Fruit fly (Drosophila melanogaster) whole organism, adult: ENCODE data around the gene XNP.

ENCODE experiments used
- CG11617 ChIP-seq: fragments of 200-800 bp; sonication (Bioruptor generic); optimal IDR thresholded peaks from 2 replicates; lab custom pipeline; 2017; ENCODE audit warnings: mild to moderate bottlenecking, missing biosample characterization, missing genetic modification reagents, missing genetic modification characterization
- CG12768 ChIP-seq: fragments of 200-800 bp; sonication (Bioruptor generic); optimal IDR thresholded peaks from 2 replicates; lab custom pipeline; 2017; ENCODE audit warnings: missing biosample characterization, missing genetic modification characterization, mild to moderate bottlenecking, moderate library complexity, missing genetic modification reagents
- CG14711 ChIP-seq: fragments of 200-800 bp; sonication (Bioruptor generic); optimal IDR thresholded peaks from 2 replicates; lab custom pipeline; 2018; ENCODE audit warnings: missing biosample characterization, mild to moderate bottlenecking, missing genetic modification characterization, moderate library complexity
- CG1620 ChIP-seq: fragments of 200-800 bp; sonication (Bioruptor generic); optimal IDR thresholded peaks from 2 replicates; lab custom pipeline; 2016; ENCODE audit warnings: missing biosample characterization, missing genetic modification characterization
- CG33017 ChIP-seq: fragments of 200-800 bp; sonication (Bioruptor generic); optimal IDR thresholded peaks from 2 replicates; lab custom pipeline; 2018; ENCODE audit warnings: missing biosample characterization, mild to moderate bottlenecking, missing genetic modification characterization, moderate library complexity
- CG5204 ChIP-seq: fragments of 200-800 bp; sonication (Bioruptor generic); optimal IDR thresholded peaks from 2 replicates; lab custom pipeline; 2016; ENCODE audit warnings: missing biosample characterization, missing genetic modification characterization
- CG7045 ChIP-seq: fragments of 200-800 bp; sonication (Bioruptor generic); optimal IDR thresholded peaks from 2 replicates; lab custom pipeline; 2017; ENCODE audit warnings: missing biosample characterization, mild to moderate bottlenecking, missing genetic modification characterization
- CG7101 ChIP-seq: fragments of 200-800 bp; sonication (Bioruptor generic); optimal IDR thresholded peaks from 2 replicates; lab custom pipeline; 2018; ENCODE audit warnings: missing biosample characterization, mild to moderate bottlenecking, missing genetic modification characterization, moderate library complexity
- Clk ChIP-seq: fragments of 200-800 bp; sonication (Bioruptor generic); optimal IDR thresholded peaks from 2 replicates; lab custom pipeline; 2017; ENCODE audit warnings: missing biosample characterization, missing genetic modification characterization
- Crg-1 ChIP-seq: fragments of 200-800 bp; sonication (Bioruptor generic); optimal IDR thresholded peaks from 2 replicates; lab custom pipeline; 2016; ENCODE audit warnings: missing biosample characterization, missing genetic modification characterization
- Hr96 ChIP-seq: fragments of 200-800 bp; sonication (Bioruptor generic); optimal IDR thresholded peaks from 2 replicates; lab custom pipeline; 2016; ENCODE audit warnings: missing biosample characterization, missing genetic modification characterization
- Mnt ChIP-seq: fragments of 200-800 bp; sonication (Bioruptor generic); optimal IDR thresholded peaks from 2 replicates; lab custom pipeline; 2016; ENCODE audit warnings: missing biosample characterization, mild to moderate bottlenecking, missing genetic modification characterization
- bab1 ChIP-seq: fragments of 200-800 bp; sonication (Bioruptor generic); optimal IDR thresholded peaks from 3 replicates; lab custom pipeline; 2019; ENCODE audit warnings: missing biosample characterization, mild to moderate bottlenecking, missing genetic modification characterization, moderate library complexity
- cic ChIP-seq: fragments of 200-800 bp; sonication (Bioruptor generic); optimal IDR thresholded peaks from 2 replicates; lab custom pipeline; 2017; ENCODE audit warnings: missing biosample characterization, mild to moderate bottlenecking, missing genetic modification characterization, moderate library complexity
- cnc ChIP-seq, 2 experiments: fragments of >200 bp; optimal IDR thresholded peaks; 2 replicates each; lab custom pipeline; 2017
- kay ChIP-seq: fragments of 200-800 bp; sonication (Bioruptor generic); peaks from one replicate; lab custom pipeline; 2016; ENCODE audit warnings: missing biosample characterization, missing genetic modification characterization, borderline replicate concordance
- ovo ChIP-seq: fragments of 200-800 bp; sonication (Bioruptor generic); optimal IDR thresholded peaks from 2 replicates; lab custom pipeline; 2016; ENCODE audit warnings: missing biosample characterization, missing genetic modification characterization
- pad ChIP-seq: fragments of 200-800 bp; sonication (Bioruptor generic); optimal IDR thresholded peaks from 3 replicates; lab custom pipeline; 2017; ENCODE audit warnings: missing biosample characterization, missing genetic modification characterization, mild to moderate bottlenecking, moderate library complexity, missing genetic modification reagents
- tj ChIP-seq: fragments of 200-800 bp; sonication (Bioruptor generic); optimal IDR thresholded peaks from 3 replicates; lab custom pipeline; 2017; ENCODE audit warnings: missing biosample characterization, mild to moderate bottlenecking, missing genetic modification characterization, moderate library complexity
- toe ChIP-seq: fragments of 200-800 bp; sonication (Bioruptor generic); optimal IDR thresholded peaks from 2 replicates; lab custom pipeline; 2016; ENCODE audit warnings: missing biosample characterization, missing genetic modification characterization

The XNP gene

DNA sequence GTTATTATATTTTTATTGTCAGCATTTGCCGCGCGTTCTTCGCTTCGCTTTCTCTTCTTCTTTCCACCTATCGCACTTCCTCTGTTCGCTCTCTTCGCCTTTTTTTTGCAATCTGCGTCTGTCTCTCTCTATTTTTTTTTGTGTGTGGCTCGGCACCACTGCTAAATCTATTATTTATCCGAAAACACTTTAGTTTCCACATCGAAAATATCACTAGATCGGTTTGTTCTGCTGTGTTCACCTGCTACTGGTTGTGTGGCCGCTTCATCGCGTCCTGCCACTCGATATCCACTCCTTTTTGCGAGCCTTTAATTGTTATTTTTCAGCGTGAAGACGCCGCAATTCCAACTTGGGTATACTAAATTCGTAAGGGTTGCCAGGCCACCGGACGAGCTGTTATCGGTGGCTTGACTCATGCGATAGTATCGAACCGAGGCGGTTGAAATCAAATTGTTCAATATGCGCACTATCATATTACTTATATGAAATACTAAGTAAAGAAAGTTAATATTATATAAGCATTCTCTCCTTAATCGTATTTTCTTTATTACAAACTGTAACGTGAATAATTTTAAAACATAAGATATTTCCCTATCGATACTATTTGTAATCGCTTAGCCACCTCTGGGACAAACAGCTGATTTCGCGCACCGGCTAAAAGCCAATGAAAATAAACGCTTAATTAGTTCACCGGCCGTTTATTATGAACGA lies at the start of gene XNP, which contains the start of the genes CG42488 and CG5116:
TSS of gene XNP (minus strand) at position 372 of the 711 bp plus-strand sequence.
TSS of gene CG42488 (plus strand) at position 636 of the 711 bp plus-strand sequence.
TSS of gene CG5116 (plus strand) at position 636 of the 711 bp plus-strand sequence.
- peak; percentile 77 for TF ChIP-seq tj (GFP tag; lab: Kevin White, UChicago)
- TF ChIP-seq kay (GFP tag; lab: Kevin White, UChicago) = no peak
- peak; percentile 99 for TF ChIP-seq CG14711
- peak; percentile 67 for TF ChIP-seq CG7101 (tag; lab: Kevin White, UChicago)
- TF ChIP-seq CG33017 (tag; lab: Kevin White, UChicago) = peak; percentile 15
- peak; percentile 70 for TF ChIP-seq ovo (GFP tag; lab: Kevin White, UChicago)
- peak; percentile 33 for TF ChIP-seq Clk
- peak; percentile 24 for TF ChIP-seq cic
- TF ChIP-seq bab1 = peak; percentile 81
- no peak for TF ChIP-seq cnc (optimal IDR thresholded peaks at IDR 0.05; lab: Kevin White, UChicago)
- peak; percentile 51 for TF ChIP-seq CG12768 (GFP tag; lab: Kevin White, UChicago)
- peak; percentile 42 for TF ChIP-seq CG7045 (GFP tag; lab: Kevin White, UChicago)
- TF ChIP-seq Crg-1 (GFP tag; lab: Kevin White, UChicago) = peak; percentile 65
- TF ChIP-seq Mnt (GFP tag; lab: Kevin White, UChicago) = peak; percentile 81
- TF ChIP-seq pad (GFP tag; lab: Kevin White, UChicago) = peak; percentile 61
- TF ChIP-seq Hr96 (GFP tag; lab: Kevin White, UChicago) = no peak
- TF ChIP-seq CG11617 = peak; percentile 82
- no peak for TF ChIP-seq toe (GFP tag; lab: Kevin White, UChicago)
- TF ChIP-seq CG5204 (GFP tag; lab: Kevin White, UChicago) = no peak
- peak; percentile 78 for TF ChIP-seq CG1620 (GFP tag; lab: Kevin White, UChicago)

dm6 chr3R:25531905-25532387 lies 49.3 kb upstream of the XNP start:
- TF ChIP-seq Crg-1 (GFP tag; lab: Kevin White, UChicago) (no peak), CG7045 (GFP tag; lab: Kevin White, UChicago) (peak; percentile 23)

- TF ChIP-seq CG12768 (GFP tag; lab: Kevin White, UChicago) (no peak), toe (GFP tag; lab: Kevin White, UChicago) (no peak), tj (GFP tag; lab: Kevin White, UChicago) (no peak)
Observed at dm6 chr3R:25529289-25529688, 46.7 kb upstream of the XNP start.

DNA sequence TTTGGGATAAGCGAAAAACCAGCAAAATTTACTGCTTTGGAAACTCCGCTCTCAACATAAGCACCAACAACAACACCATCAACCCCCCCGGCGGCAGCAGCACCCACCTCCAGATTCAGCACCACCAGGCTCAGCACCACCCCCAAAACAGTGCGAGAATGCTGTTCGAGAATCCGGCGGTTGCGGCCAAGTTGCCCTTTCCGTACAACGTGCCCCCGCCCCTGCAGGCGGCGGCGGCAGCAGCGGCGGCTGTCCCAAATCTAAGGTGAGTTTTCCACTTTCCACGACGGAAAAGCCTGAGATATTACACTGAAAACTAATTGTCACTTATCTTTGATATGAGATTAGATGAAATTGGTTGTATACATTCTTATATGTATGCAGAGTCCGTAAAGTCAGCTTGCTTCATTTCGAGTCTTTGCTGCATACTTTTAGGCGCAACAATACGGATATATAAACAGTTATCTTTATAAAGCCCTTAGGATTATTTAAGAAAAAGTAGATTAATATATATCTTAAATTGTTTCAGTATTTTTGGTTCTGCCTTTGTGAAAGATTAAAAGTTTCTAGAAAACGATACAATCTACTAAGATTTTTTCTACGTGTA lies 36.9 kb upstream of the XNP start:
- TF ChIP-seq ovo (GFP tag; lab: Kevin White, UChicago) (no peak), CG1620 (GFP tag; lab: Kevin White, UChicago) (no peak), bab1 (no peak), Crg-1 (GFP tag; lab: Kevin White, UChicago) (no peak), CG7101 (tag; lab: Kevin White, UChicago) (no peak)

DNA sequence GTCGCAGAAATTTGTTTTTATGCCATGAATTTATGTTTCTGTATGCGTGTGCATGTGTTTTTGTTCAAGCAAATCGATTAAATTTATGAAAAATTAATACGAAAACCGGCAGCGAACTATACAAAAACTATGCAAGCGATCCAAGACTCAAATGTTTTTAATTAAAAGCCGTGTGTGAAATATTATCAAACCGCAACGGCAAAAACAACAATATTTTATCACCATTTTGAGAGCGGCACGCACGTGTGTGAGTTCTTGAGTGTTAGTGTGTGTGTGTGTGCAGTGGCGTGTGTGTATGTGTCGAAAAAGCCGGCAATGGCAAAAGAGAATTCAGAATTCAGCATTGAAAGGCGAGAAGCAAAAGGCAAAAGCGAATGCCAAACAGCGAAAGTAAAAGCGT lies 36.0 kb upstream of the XNP start:
- no peak for TF ChIP-seq ovo (GFP tag; lab: Kevin White, UChicago)
- TF ChIP-seq CG7101 (tag; lab: Kevin White, UChicago) = no peak
- TF ChIP-seq CG33017 (tag; lab: Kevin White, UChicago) = no peak
- TF ChIP-seq Mnt (GFP tag; lab: Kevin White, UChicago) = no peak
- TF ChIP-seq tj (GFP tag; lab: Kevin White, UChicago) = no peak
- no peak for TF ChIP-seq CG1620 (GFP tag; lab: Kevin White, UChicago)
- no peak for TF ChIP-seq Clk
- no peak for TF ChIP-seq Hr96 (GFP tag; lab: Kevin White, UChicago)
- no peak for TF ChIP-seq CG7045 (GFP tag; lab: Kevin White, UChicago)
- TF ChIP-seq toe (GFP tag; lab: Kevin White, UChicago) = no peak
- no peak for TF ChIP-seq pad (GFP tag; lab: Kevin White, UChicago)
- no peak for TF ChIP-seq cnc (optimal IDR thresholded peaks at IDR 0.05; lab: Kevin White, UChicago)
- TF ChIP-seq kay (GFP tag; lab: Kevin White, UChicago) = no peak
- TF ChIP-seq cic = no peak
- no peak for TF ChIP-seq CG14711
- TF ChIP-seq CG12768 (GFP tag; lab: Kevin White, UChicago) = no peak
- no peak for TF ChIP-seq bab1
- no peak for TF ChIP-seq CG11617
- TF ChIP-seq Crg-1 (GFP tag; lab: Kevin White, UChicago) = no peak

- TF ChIP-seq tj (GFP tag; lab: Kevin White, UChicago) = peak; percentile 54
- TF ChIP-seq ovo (GFP tag; lab: Kevin White, UChicago) = no peak
- TF ChIP-seq CG12768 (GFP tag; lab: Kevin White, UChicago) = peak; percentile 25
Observed at dm6 chr3R:25518099-25518567, 35.5 kb upstream of the XNP start.
